Worm (Caenorhabditis elegans) whole organism, L4 larva: ENCODE results near the gene F59E12.15.

ENCODE experiments used
- F10B5.3 ChIP-seq: sonication (generic microtip); optimal IDR thresholded peaks from 2 replicates; lab custom pipeline; 2016; ENCODE audit warnings: mild to moderate bottlenecking, missing genetic modification characterization, missing compliant biosample characterization
- F49E8.2 ChIP-seq: sonication (generic microtip); optimal IDR thresholded peaks from 2 replicates; lab custom pipeline; 2016; ENCODE audit warnings: missing compliant biosample characterization, mild to moderate bottlenecking, missing genetic modification characterization, borderline replicate concordance
- R02D3.7 ChIP-seq: fragments of 150-350 bp; sonication (generic microtip); optimal IDR thresholded peaks from 3 replicates; lab custom pipeline; 2014; ENCODE audit warnings: missing biosample characterization, missing genetic modification characterization
- T20F7.1 ChIP-seq: fragments of 200-800 bp; sonication (Bioruptor generic); optimal IDR thresholded peaks from 2 replicates; lab custom pipeline; 2018; ENCODE audit warnings: mild to moderate bottlenecking, missing genetic modification characterization, missing compliant biosample characterization
- Y5F2A.4 ChIP-seq: fragments of 200-800 bp; sonication (Bioruptor generic); optimal IDR thresholded peaks from 2 replicates; lab custom pipeline; 2018; ENCODE audit warnings: mild to moderate bottlenecking, missing genetic modification characterization, missing compliant biosample characterization
- aha-1 ChIP-seq: fragments of 150-350 bp; peaks from one replicate; lab custom pipeline; 2014; ENCODE audit warnings: missing biosample characterization, missing genetic modification characterization
- ceh-82 ChIP-seq: sonication (generic microtip); optimal IDR thresholded peaks from 2 replicates; lab custom pipeline; 2017; ENCODE audit warnings: missing biosample characterization, missing genetic modification characterization
- ces-1 ChIP-seq: fragments of 150-350 bp; sonication (generic microtip); optimal IDR thresholded peaks from 4 replicates; lab custom pipeline; 2014; ENCODE audit warnings: missing biosample characterization, missing genetic modification reagents, missing genetic modification characterization
- ctbp-1 ChIP-seq: fragments of 200-800 bp; sonication (Bioruptor generic); IDR thresholded peaks from 2 replicates; pipeline ENCODE4 v1.3.6; 2022; ENCODE audit warnings: missing genetic modification reagents, missing genetic modification characterization, missing compliant biosample characterization
- daf-12 ChIP-seq: fragments of 150-350 bp; optimal IDR thresholded peaks from 2 replicates; lab custom pipeline; 2014; ENCODE audit warnings: missing biosample characterization, missing genetic modification reagents, missing genetic modification characterization
- daf-8 ChIP-seq: fragments of 200-800 bp; sonication (Bioruptor generic); IDR thresholded peaks from 2 replicates; pipeline ENCODE4 v1.3.6; 2022; ENCODE audit warnings: missing genetic modification characterization, missing compliant biosample characterization
- dmd-6 ChIP-seq: fragments of 200-800 bp; sonication (Bioruptor generic); IDR thresholded peaks from 2 replicates; pipeline ENCODE4 v1.3.6; 2022; ENCODE audit warnings: missing genetic modification reagents, missing genetic modification characterization, missing compliant biosample characterization
- dmd-8 ChIP-seq: fragments of 200-800 bp; sonication (Bioruptor generic); IDR thresholded peaks from 2 replicates; pipeline ENCODE4 v1.3.6; 2022; ENCODE audit warnings: missing genetic modification characterization, missing compliant biosample characterization
- dmd-9 ChIP-seq: fragments of 200-800 bp; sonication (Bioruptor generic); IDR thresholded peaks from 2 replicates; pipeline ENCODE4 v1.3.6; 2022; ENCODE audit warnings: missing genetic modification reagents, missing genetic modification characterization, missing compliant biosample characterization
- gei-8 ChIP-seq: fragments of 200-800 bp; sonication (Bioruptor generic); optimal IDR thresholded peaks from 2 replicates; lab custom pipeline; 2018; ENCODE audit warnings: mild to moderate bottlenecking, missing genetic modification characterization, missing compliant biosample characterization
- hif-1 ChIP-seq, 2 experiments: sonication (generic microtip); optimal IDR thresholded peaks; 2 replicates each; lab custom pipeline; 2016 to 2017; ENCODE audit warnings: missing compliant biosample characterization in 2 of 2, missing genetic modification characterization in 2 of 2, missing genetic modification reagents in 2 of 2, missing genotype in 2 of 2, mild to moderate bottlenecking in 1 of 2
- hlh-11 ChIP-seq: fragments of 200-800 bp; sonication (Bioruptor generic); optimal IDR thresholded peaks from 2 replicates; lab custom pipeline; 2018; ENCODE audit warnings: mild to moderate bottlenecking, missing genetic modification characterization, missing compliant biosample characterization
- jun-1 ChIP-seq: fragments of 150-350 bp; optimal IDR thresholded peaks from 2 replicates; lab custom pipeline; 2014; ENCODE audit warnings: missing biosample characterization, missing genetic modification reagents, missing genetic modification characterization
- lim-7 ChIP-seq: fragments of 200-800 bp; sonication (Bioruptor generic); IDR thresholded peaks from 2 replicates; pipeline ENCODE4 v1.3.6; 2022; ENCODE audit warnings: missing genetic modification characterization, missing compliant biosample characterization
- lin-1 ChIP-seq: fragments of 200-800 bp; sonication (Bioruptor generic); IDR thresholded peaks from 2 replicates; pipeline ENCODE4 v1.3.6; 2022; ENCODE audit warnings: missing genetic modification reagents, missing genetic modification characterization, missing compliant biosample characterization
- lin-13 ChIP-seq: fragments of 150-350 bp; optimal IDR thresholded peaks from 2 replicates; lab custom pipeline; 2014; ENCODE audit warnings: missing biosample characterization, missing genetic modification reagents, missing genetic modification characterization
- lin-29 ChIP-seq: fragments of 200-800 bp; sonication (Bioruptor generic); IDR thresholded peaks from 2 replicates; pipeline ENCODE4 v1.3.6; 2022; ENCODE audit warnings: missing genetic modification reagents, missing genetic modification characterization, missing compliant biosample characterization
- mxl-3 ChIP-seq: fragments of 200-800 bp; sonication (Bioruptor generic); optimal IDR thresholded peaks from 2 replicates; lab custom pipeline; 2018; ENCODE audit warnings: mild to moderate bottlenecking, missing genetic modification characterization, missing compliant biosample characterization
- nhr-102 ChIP-seq: sonication (generic microtip); optimal IDR thresholded peaks from 2 replicates; lab custom pipeline; 2016; ENCODE audit warnings: mild to moderate bottlenecking, missing genetic modification characterization, moderate library complexity, missing compliant biosample characterization
- nhr-111 ChIP-seq: fragments of 200-800 bp; sonication (Bioruptor generic); optimal IDR thresholded peaks from 2 replicates; lab custom pipeline; 2018; ENCODE audit warnings: mild to moderate bottlenecking, missing genetic modification characterization, missing compliant biosample characterization
- nhr-237 ChIP-seq: sonication (generic microtip); optimal IDR thresholded peaks from 2 replicates; lab custom pipeline; 2017; ENCODE audit warnings: missing biosample characterization, missing genetic modification characterization
- nhr-48 ChIP-seq: sonication (generic microtip); optimal IDR thresholded peaks from 2 replicates; lab custom pipeline; 2016; ENCODE audit warnings: mild to moderate bottlenecking, missing genetic modification characterization, missing compliant biosample characterization
- nhr-76 ChIP-seq: fragments of 150-350 bp; optimal IDR thresholded peaks from 2 replicates; lab custom pipeline; 2014; ENCODE audit warnings: missing biosample characterization, missing genetic modification characterization
- php-3 ChIP-seq: fragments of 200-800 bp; sonication (Bioruptor generic); IDR thresholded peaks from 2 replicates; pipeline ENCODE4 v1.3.6; 2022; ENCODE audit warnings: missing genetic modification reagents, missing genetic modification characterization, missing compliant biosample characterization
- sdz-12 ChIP-seq: fragments of 200-800 bp; sonication (Bioruptor generic); optimal IDR thresholded peaks from 2 replicates; lab custom pipeline; 2018; ENCODE audit warnings: mild to moderate bottlenecking, missing genetic modification characterization, missing compliant biosample characterization
- set-16 ChIP-seq: fragments of 200-800 bp; sonication (Bioruptor generic); IDR thresholded peaks from 2 replicates; pipeline ENCODE4 v1.3.6; 2022; ENCODE audit warnings: missing genetic modification reagents, missing genetic modification characterization, missing compliant biosample characterization
- spr-3 ChIP-seq: fragments of 200-800 bp; sonication (Bioruptor generic); optimal IDR thresholded peaks from 2 replicates; lab custom pipeline; 2018; ENCODE audit warnings: mild to moderate bottlenecking, missing genetic modification characterization, missing compliant biosample characterization
- unc-130 ChIP-seq: sonication (generic microtip); optimal IDR thresholded peaks from 2 replicates; lab custom pipeline; 2016; ENCODE audit warnings: missing genetic modification reagents, missing genetic modification characterization, missing compliant biosample characterization
- unc-62 ChIP-seq, 3 experiments: fragments of 150-350 bp in 1 of 3; sonication (generic microtip); optimal IDR thresholded peaks in 2 of 3; peaks in 1 of 3; 1 replicate in 1 of 3; 2 replicates in 2 of 3; lab custom pipeline; 2014 to 2017; ENCODE audit warnings: missing biosample characterization in 3 of 3, missing genetic modification characterization in 3 of 3, missing genetic modification reagents in 3 of 3, missing genotype in 1 of 3
- zip-2 ChIP-seq: fragments of 150-350 bp; optimal IDR thresholded peaks from 2 replicates; lab custom pipeline; 2014; ENCODE audit warnings: missing biosample characterization, missing genetic modification characterization
- ztf-11 ChIP-seq: fragments of 150-350 bp; optimal IDR thresholded peaks from 2 replicates; lab custom pipeline; 2014; ENCODE audit warnings: missing biosample characterization, missing genetic modification characterization

The F59E12.15 gene

DNA sequence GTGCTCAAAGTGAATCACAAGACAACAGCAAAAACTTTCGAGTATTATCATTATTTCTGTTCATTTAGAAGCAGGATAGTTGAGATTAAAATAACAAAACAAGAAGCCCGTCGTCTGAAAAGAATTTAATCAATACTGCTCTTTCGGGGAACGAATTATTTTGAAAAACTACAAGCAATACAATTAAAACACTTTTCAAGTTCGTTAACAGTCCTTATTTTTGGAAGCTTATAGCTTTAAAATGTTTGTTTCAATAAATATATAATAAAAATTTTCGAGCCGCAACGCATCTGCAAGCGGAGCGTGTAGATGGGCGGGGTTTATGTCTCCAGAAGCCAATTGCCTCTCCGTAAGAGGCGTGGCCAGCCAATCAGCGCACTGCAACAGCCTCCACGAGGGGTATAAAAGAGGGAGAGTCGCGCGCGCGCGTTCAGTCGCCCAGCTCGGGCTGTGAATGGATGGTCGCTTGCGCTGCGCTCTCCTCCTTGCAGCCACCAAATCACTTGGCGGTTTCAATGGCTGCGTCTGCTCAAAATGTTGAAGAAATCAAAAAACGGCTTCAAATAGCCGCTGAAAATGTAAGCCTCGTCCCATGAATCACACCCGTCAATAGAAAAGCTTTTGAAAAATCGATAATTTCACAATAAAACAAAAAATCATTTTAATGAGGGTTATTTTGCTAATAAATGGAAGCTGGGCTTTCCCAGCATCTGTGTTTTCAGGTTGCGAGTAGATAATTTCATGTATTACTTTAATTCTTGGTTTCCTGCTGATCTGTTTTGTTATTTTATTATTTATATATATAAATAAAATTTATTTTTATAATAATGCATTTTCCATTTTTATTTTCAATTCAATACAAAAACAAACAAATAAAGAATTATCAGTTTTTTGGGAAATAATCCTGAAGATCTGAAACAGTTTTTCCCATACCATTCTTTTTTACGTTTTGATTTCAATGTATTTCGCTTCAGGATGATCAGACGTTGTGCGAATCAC lies 32.9 kb upstream of the F59E12.15 start, which contains the start of the genes ift-43 and mdt-26 (continued):
- TF ChIP-seq Y5F2A.4 (GFP tag; lab: Kevin White, UChicago) (no peak), ceh-82 (tag; lab: Kevin White, UChicago) (peak; percentile 34), nhr-48 (tag; lab: Kevin White, UChicago) (peak; percentile 35), hif-1 (tag; optimal IDR thresholded peaks at IDR 0.05; lab: Kevin White, UChicago) (peak; percentile 31 to 69), spr-3 (GFP tag; lab: Kevin White, UChicago) (no peak), gei-8 (GFP tag; lab: Kevin White, UChicago) (no peak), aha-1 (tag; lab: Kevin White, UChicago) (peak; percentile 99), daf-12 (tag; lab: Kevin White, UChicago) (no peak), lin-29 (GFP tag; lab: Robert Waterston, UW) (peak; percentile 49; the same call in 1 of the 2 replicates), dmd-8 (GFP tag; lab: Robert Waterston, UW) (peak; percentile 74; the same call in 1 of the 2 replicates), nhr-76 (no peak), php-3 (GFP tag; lab: Robert Waterston, UW) (peak; percentile 50; the same call in 1 of the 2 replicates), T20F7.1 (GFP tag; lab: Kevin White, UChicago) (no peak), set-16 (GFP tag; lab: Robert Waterston, UW) (peak; percentile 99), ztf-11 (tag; lab: Kevin White, UChicago) (no peak), ctbp-1 (peak; percentile 92), ces-1 (GFP tag; lab: Kevin White, UChicago) (no peak), lin-1 (GFP tag; lab: Robert Waterston, UW) (no peak), R02D3.7 (no peak), mxl-3 (peak; percentile 47), nhr-111 (GFP tag; lab: Kevin White, UChicago) (peak; percentile 21), jun-1 (tag; lab: Kevin White, UChicago) (peak; percentile 57), unc-130 (GFP tag; lab: Kevin White, UChicago) (no peak), nhr-237 (tag; lab: Kevin White, UChicago) (no peak), daf-8 (no peak), zip-2 (tag; lab: Kevin White, UChicago) (no peak)

DNA sequence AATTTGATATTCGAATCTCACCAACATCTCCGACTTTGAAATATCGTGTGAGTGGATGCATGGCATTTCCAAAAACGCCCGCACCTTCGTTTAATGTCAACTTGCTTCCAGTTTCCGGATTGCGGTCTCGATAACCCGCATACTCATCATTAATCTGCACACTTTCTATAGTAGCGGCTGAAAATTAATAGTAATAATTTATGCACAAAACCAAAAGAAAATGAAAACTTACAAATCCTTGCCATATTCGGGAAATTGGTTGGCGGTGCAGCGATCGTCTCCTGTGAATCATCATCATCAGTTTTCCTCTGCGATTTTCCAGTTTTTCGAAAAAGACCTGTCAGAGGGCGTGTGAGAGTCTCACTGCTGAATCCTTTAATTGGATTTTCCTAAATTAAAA lies 32.0 kb upstream of the F59E12.15 start:
- no peak for TF ChIP-seq nhr-102 (tag; lab: Kevin White, UChicago)
- TF ChIP-seq aha-1 (tag; lab: Kevin White, UChicago), result peak; percentile 96
- no peak for TF ChIP-seq unc-62 (GFP tag; optimal IDR thresholded peaks at IDR 0.05 in 1 of 2; lab: Kevin White, UChicago)
- TF ChIP-seq unc-62 (tag; optimal IDR thresholded peaks at IDR 0.05; lab: Kevin White, UChicago), result no peak
- no peak for TF ChIP-seq hlh-11 (tag; lab: Kevin White, UChicago)

DNA sequence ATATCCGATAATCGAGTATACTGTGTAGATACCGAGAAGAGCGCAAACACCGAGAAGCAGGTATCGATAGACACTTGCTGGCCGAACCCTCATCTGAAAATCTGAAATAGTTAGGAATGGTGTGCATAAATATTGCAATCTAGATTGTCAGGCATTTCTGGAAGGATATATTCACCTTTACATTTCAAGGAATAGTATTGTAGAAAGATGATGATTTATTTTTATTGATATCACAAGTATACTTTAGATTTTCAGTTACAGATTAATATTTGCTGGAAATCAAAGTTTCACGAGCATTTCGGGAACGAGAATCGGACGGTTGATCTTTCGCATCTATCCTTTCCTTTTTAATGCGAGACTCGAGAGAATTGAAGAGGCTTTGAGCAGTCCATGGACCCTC lies 31.5 kb upstream of the F59E12.15 start, which contains the start of gene fut-3:
TSS of gene fut-3 (minus strand) at position 101 of the 400 bp plus-strand sequence.
- TF ChIP-seq lin-13 (GFP tag; lab: Kevin White, UChicago) (no peak), nhr-237 (tag; lab: Kevin White, UChicago) (no peak), aha-1 (tag; lab: Kevin White, UChicago) (no peak), sdz-12 (no peak), dmd-6 (GFP tag; lab: Robert Waterston, UW) (no peak), mxl-3 (no peak), spr-3 (GFP tag; lab: Kevin White, UChicago) (no peak), dmd-9 (GFP tag; lab: Robert Waterston, UW) (no peak), F10B5.3 (tag; lab: Kevin White, UChicago) (no peak), lim-7 (GFP tag; lab: Robert Waterston, UW) (no peak), F49E8.2 (no peak)
